Worm (Caenorhabditis elegans): ENCODE results near the gene dnj-5.

Gene dnj-5

ce11 chrII:6825732-6826131, 32.4 kb downstream of the dnj-5 start:
- no peak for TF ChIP-seq nhr-237 (tag; optimal IDR thresholded peaks at IDR 0.05)
- TF ChIP-seq unc-62 (GFP tag; optimal IDR thresholded peaks at IDR 0.05): no peak
- TF ChIP-seq swsn-7 (tag; optimal IDR thresholded peaks at IDR 0.05): no peak
- no peak for TF ChIP-seq hlh-17 (GFP tag; optimal IDR thresholded peaks at IDR 0.05; ENCODE audit: borderline replicate concordance)
- TF ChIP-seq nhr-76 (tag; optimal IDR thresholded peaks at IDR 0.05): no peak
- TF ChIP-seq efl-1 (optimal IDR thresholded peaks at IDR 0.05): no peak
- no peak for TF ChIP-seq efl-1 (GFP tag; optimal IDR thresholded peaks at IDR 0.05 in 1 of 2)
- no peak for TF ChIP-seq fkh-4 (tag; optimal IDR thresholded peaks at IDR 0.05; ENCODE audit: borderline replicate concordance)
- TF ChIP-seq skn-1 (tag; optimal IDR thresholded peaks at IDR 0.05): no peak
- no peak for TF ChIP-seq ztf-11 (tag; optimal IDR thresholded peaks at IDR 0.05)
- no peak for TF ChIP-seq ceh-8 (GFP tag; optimal IDR thresholded peaks at IDR 0.05)
- TF ChIP-seq fos-1 (tag; optimal IDR thresholded peaks at IDR 0.05): no peak
- TF ChIP-seq mep-1 (tag; optimal IDR thresholded peaks at IDR 0.05): no peak
- TF ChIP-seq nhr-77 (tag; optimal IDR thresholded peaks at IDR 0.05): no peak
- TF ChIP-seq sup-37 (GFP tag; optimal IDR thresholded peaks at IDR 0.05): no peak
- TF ChIP-seq sox-4 (tag; optimal IDR thresholded peaks at IDR 0.05): no peak
- TF ChIP-seq lir-3 (tag; optimal IDR thresholded peaks at IDR 0.05; ENCODE audit: poor library complexity): no peak
- TF ChIP-seq zag-1 (tag; optimal IDR thresholded peaks at IDR 0.05): no peak
- no peak for TF ChIP-seq zip-4 (GFP tag; optimal IDR thresholded peaks at IDR 0.05)
- TF ChIP-seq hpl-2 (GFP tag; optimal IDR thresholded peaks at IDR 0.05): no peak
- TF ChIP-seq mdl-1 (tag; optimal IDR thresholded peaks at IDR 0.05): no peak
- no peak for TF ChIP-seq snpc-4 (tag; optimal IDR thresholded peaks at IDR 0.05)
- no peak for TF ChIP-seq lin-15B (tag; optimal IDR thresholded peaks at IDR 0.05)
- TF ChIP-seq nhr-47 (tag; optimal IDR thresholded peaks at IDR 0.05): peak; percentile 33
- TF ChIP-seq egl-27 (tag; optimal IDR thresholded peaks at IDR 0.05): peak in 1 of 2 experiments; percentile 70
- TF ChIP-seq pqm-1 (tag; optimal IDR thresholded peaks at IDR 0.05): no peak
- no peak for TF ChIP-seq tlp-1 (tag; optimal IDR thresholded peaks at IDR 0.05)
- peak; percentile 56 for TF ChIP-seq nhr-71 (tag; optimal IDR thresholded peaks at IDR 0.05)
- TF ChIP-seq irx-1 (tag; optimal IDR thresholded peaks at IDR 0.05): peak; percentile 6
- peak; percentile 43 for TF ChIP-seq rnt-1 (tag; optimal IDR thresholded peaks at IDR 0.05)
- no peak for TF ChIP-seq mef-2 (tag; optimal IDR thresholded peaks at IDR 0.05)
- peak in 1 of 2 experiments; percentile 9 for TF ChIP-seq lsy-2 (tag; optimal IDR thresholded peaks at IDR 0.05)
- TF ChIP-seq nhr-20 (tag; optimal IDR thresholded peaks at IDR 0.05): peak; percentile 51
- no peak for TF ChIP-seq F16B12.6 (tag; optimal IDR thresholded peaks at IDR 0.05)
- no peak for TF ChIP-seq hlh-4 (tag; optimal IDR thresholded peaks at IDR 0.05)
- TF ChIP-seq alr-1 (tag; optimal IDR thresholded peaks at IDR 0.05; ENCODE audit: borderline replicate concordance): no peak
- no peak for TF ChIP-seq sptf-1 (tag; optimal IDR thresholded peaks at IDR 0.05)
- no peak for TF ChIP-seq grh-1 (GFP tag; IDR thresholded peaks at IDR 0.05)
- no peak for TF ChIP-seq efl-3 (GFP tag; optimal IDR thresholded peaks at IDR 0.05)
- no peak for TF ChIP-seq ama-1 (optimal IDR thresholded peaks at IDR 0.05)
- no peak for TF ChIP-seq unc-98 (GFP tag; IDR thresholded peaks at IDR 0.05)
- no peak for TF ChIP-seq xbp-1 (tag; optimal IDR thresholded peaks at IDR 0.05)
- peak; percentile 8 for TF ChIP-seq fkh-8 (tag; optimal IDR thresholded peaks at IDR 0.05)
- TF ChIP-seq nhr-12 (tag; optimal IDR thresholded peaks at IDR 0.05): no peak
- no peak for TF ChIP-seq elt-3 (tag; optimal IDR thresholded peaks at IDR 0.05)
- no peak for TF ChIP-seq egl-13 (tag; optimal IDR thresholded peaks at IDR 0.05)
- TF ChIP-seq unc-86 (tag; optimal IDR thresholded peaks at IDR 0.05): no peak
- no peak for TF ChIP-seq C16A3.4 (tag; optimal IDR thresholded peaks at IDR 0.05)
- no peak for TF ChIP-seq Y116A8C.19 (tag; optimal IDR thresholded peaks at IDR 0.05; ENCODE audit: borderline replicate concordance)
- TF ChIP-seq nhr-90 (tag; optimal IDR thresholded peaks at IDR 0.05; ENCODE audit: poor library complexity): no peak
- no peak for TF ChIP-seq lin-35 (GFP tag; optimal IDR thresholded peaks at IDR 0.05)
- no peak for TF ChIP-seq mab-9 (GFP tag; IDR thresholded peaks at IDR 0.05)
- no peak for TF ChIP-seq dpl-1 (GFP tag; optimal IDR thresholded peaks at IDR 0.05)
- no peak for TF ChIP-seq tbx-2 (tag; optimal IDR thresholded peaks at IDR 0.05)
